Worm (Caenorhabditis elegans): ENCODE results near the gene F02A9.1.
A peak's percentile ranks its signal among the peaks of the same experiment; 100 is the strongest.

F02A9.1 gene

DNA sequence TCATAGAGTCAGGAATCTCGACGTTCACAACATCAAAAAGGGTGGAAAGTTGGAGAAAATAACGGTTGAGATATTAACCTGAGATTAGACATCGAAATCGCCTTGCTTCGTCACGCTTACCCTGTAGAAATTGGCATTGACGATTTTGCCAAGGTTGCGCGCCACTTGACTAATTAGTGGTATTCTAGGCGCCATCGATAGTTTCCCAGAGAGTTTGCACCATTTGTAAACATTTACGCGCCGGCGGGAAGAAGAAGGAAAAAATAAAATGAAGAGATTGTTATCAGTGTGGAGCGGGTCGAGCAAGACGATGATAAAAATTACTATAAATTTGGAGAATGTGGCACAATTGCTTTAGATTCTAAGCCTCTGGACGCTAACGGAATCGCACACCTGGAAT lies 32.7 kb upstream of the F02A9.1 start:
- TF ChIP-seq K12H6.12 (tag; optimal IDR thresholded peaks at IDR 0.05): no peak
- TF ChIP-seq egl-18 (GFP tag; IDR thresholded peaks at IDR 0.05): no peak
- no peak for TF ChIP-seq sdz-38 (tag; optimal IDR thresholded peaks at IDR 0.05)
- no peak for TF ChIP-seq ekl-4 (GFP tag; IDR thresholded peaks at IDR 0.05)
- no peak for TF ChIP-seq ztf-6 (GFP tag; IDR thresholded peaks at IDR 0.05)
- TF ChIP-seq Y79H2A.3 (GFP tag; conservative IDR thresholded peaks at IDR 0.05): no peak
- TF ChIP-seq lin-26 (GFP tag; IDR thresholded peaks at IDR 0.05): no peak
- no peak for TF ChIP-seq nfya-2 (GFP tag; IDR thresholded peaks at IDR 0.05)
- TF ChIP-seq ceh-27 (GFP tag; optimal IDR thresholded peaks at IDR 0.05): no peak
- no peak for TF ChIP-seq ztf-25 (GFP tag; IDR thresholded peaks at IDR 0.05)
- TF ChIP-seq aptf-3 (GFP tag; IDR thresholded peaks at IDR 0.05): no peak
- no peak for TF ChIP-seq ztf-28 (GFP tag; IDR thresholded peaks at IDR 0.05)
- TF ChIP-seq F49E8.2 (tag; optimal IDR thresholded peaks at IDR 0.05; ENCODE audit: insufficient read depth): no peak
- TF ChIP-seq atf-7 (tag; optimal IDR thresholded peaks at IDR 0.05): no peak
- TF ChIP-seq hmg-20 (GFP tag; IDR thresholded peaks at IDR 0.05): no peak
- no peak for TF ChIP-seq D2030.7 (GFP tag; IDR thresholded peaks at IDR 0.05)
- 0 out of 2 replicates have a peak, but pooled peaks have one; percentile 10 for TF ChIP-seq rcor-1 (GFP tag; IDR thresholded peaks at IDR 0.05)
- no peak for TF ChIP-seq F39B2.1 (GFP tag; IDR thresholded peaks at IDR 0.05)
- TF ChIP-seq tbx-9 (tag; optimal IDR thresholded peaks at IDR 0.05; ENCODE audit: borderline replicate concordance): no peak
- TF ChIP-seq madf-8 (GFP tag; conservative IDR thresholded peaks at IDR 0.05): peak; percentile 4; the same call in 1 of the 2 replicates
- TF ChIP-seq aptf-2 (GFP tag; conservative IDR thresholded peaks at IDR 0.05): no peak
- no peak for TF ChIP-seq ztf-18 (tag; optimal IDR thresholded peaks at IDR 0.05)
- TF ChIP-seq F22D6.2 (tag; optimal IDR thresholded peaks at IDR 0.05): no peak
- TF ChIP-seq C06A6.2 (GFP tag; conservative IDR thresholded peaks at IDR 0.05): no peak
- no peak for TF ChIP-seq cebp-1 (GFP tag; IDR thresholded peaks at IDR 0.05)
- TF ChIP-seq cebp-1 (tag; optimal IDR thresholded peaks at IDR 0.05): no peak
- no peak for TF ChIP-seq let-607 (tag; optimal IDR thresholded peaks at IDR 0.05)
- no peak for TF ChIP-seq tlf-1 (GFP tag; optimal IDR thresholded peaks at IDR 0.05)
- TF ChIP-seq madf-6 (GFP tag; IDR thresholded peaks at IDR 0.05): peak; percentile 77
- no peak for TF ChIP-seq attf-5 (GFP tag; optimal IDR thresholded peaks at IDR 0.05)
- no peak for TF ChIP-seq dpff-1 (tag; optimal IDR thresholded peaks at IDR 0.05)
- no peak for TF ChIP-seq attf-3 (GFP tag; conservative IDR thresholded peaks at IDR 0.05)
- TF ChIP-seq F57C9.4 (tag; optimal IDR thresholded peaks at IDR 0.05): no peak
- TF ChIP-seq dpl-1 (GFP tag; optimal IDR thresholded peaks at IDR 0.05): no peak
- TF ChIP-seq xnd-1 (tag; optimal IDR thresholded peaks at IDR 0.05): peak; percentile 42
- TF ChIP-seq efl-1 (GFP tag; optimal IDR thresholded peaks at IDR 0.05): peak; percentile 62

DNA sequence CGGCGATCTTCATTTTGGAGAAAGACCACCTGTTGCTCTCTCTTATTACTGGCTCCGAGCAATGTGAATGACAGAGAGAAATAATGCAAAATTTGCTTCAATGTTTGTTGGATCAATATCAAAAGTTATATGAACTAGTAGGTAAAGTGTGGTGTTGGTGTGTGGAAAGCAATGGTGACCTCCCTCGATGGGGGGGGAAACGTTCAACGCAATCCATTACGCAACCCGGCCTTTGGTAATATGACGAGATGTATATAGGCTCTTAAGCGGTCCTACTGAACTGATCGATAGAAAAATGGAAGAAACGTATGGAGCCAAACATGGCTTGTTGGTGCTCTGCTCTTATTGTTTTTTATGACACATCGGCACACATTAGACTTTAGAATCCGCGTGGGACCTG lies 32.1 kb upstream of the F02A9.1 start:
- TF ChIP-seq ama-1 (optimal IDR thresholded peaks at IDR 0.05) (no peak), ama-1 (GFP tag; optimal IDR thresholded peaks at IDR 0.05) (no peak), athp-1 (tag; optimal IDR thresholded peaks at IDR 0.05) (no peak), ztf-3 (GFP tag; optimal IDR thresholded peaks at IDR 0.05) (no peak), fkh-3 (tag; optimal IDR thresholded peaks at IDR 0.05) (no peak), attf-5 (GFP tag; optimal IDR thresholded peaks at IDR 0.05) (no peak), gei-17 (GFP tag; optimal IDR thresholded peaks at IDR 0.05) (no peak), B0336.3 (GFP tag; IDR thresholded peaks at IDR 0.05) (no peak), F55B11.4 (tag; optimal IDR thresholded peaks at IDR 0.05; ENCODE audit: borderline replicate concordance, insufficient read depth) (no peak), tbp1 (GFP tag; optimal IDR thresholded peaks at IDR 0.05) (no peak), nfya-2 (GFP tag; IDR thresholded peaks at IDR 0.05) (no peak), T26A5.8 (tag; optimal IDR thresholded peaks at IDR 0.05) (no peak), nhr-27 (tag; optimal IDR thresholded peaks at IDR 0.05) (no peak), D2030.7 (GFP tag; IDR thresholded peaks at IDR 0.05) (no peak), ekl-4 (GFP tag; IDR thresholded peaks at IDR 0.05) (no peak), sea-2 (GFP tag; IDR thresholded peaks at IDR 0.05) (no peak)
